Fruit fly (Drosophila melanogaster): Measurements from ENCODE around the gene Rab8.

The Rab8 gene

DNA sequence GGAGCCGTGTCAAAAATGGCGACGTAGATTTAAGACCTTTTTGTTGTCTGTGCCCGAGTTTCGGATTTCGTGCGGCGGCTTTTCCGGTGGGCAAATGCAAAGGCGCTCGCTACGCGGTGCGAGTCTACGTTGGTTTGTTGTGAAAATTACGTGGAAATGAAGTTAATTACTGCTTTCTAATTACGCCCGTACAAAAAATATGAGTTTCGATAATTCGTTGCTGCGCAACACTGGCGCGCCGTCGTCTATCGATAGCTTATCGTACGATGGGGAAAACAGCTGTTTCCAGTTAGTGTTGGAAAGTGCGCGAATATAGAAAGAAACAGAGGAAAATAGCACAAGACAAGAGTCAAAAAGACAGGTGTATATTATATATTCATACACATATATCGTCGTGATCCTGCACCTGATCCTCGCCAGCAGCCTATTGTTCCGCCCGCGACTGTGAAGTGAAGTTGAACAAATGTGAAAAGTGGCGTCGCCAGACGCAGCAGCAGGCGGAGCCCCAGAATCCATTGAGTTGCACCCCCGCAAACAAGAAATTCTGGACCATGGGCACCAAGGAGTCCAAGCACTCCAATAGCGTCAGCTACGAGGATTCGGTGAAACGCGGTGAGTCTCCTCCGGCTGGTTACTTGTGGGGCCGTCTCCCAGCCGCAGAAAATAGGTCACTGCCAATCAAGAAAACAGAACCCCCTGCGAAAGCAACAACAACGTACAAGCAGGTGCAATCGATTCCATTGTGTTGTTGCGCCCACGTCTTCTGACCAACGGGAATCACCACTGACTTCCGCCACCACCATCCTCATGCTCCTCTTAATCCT is at the start of gene Rab8, which contains the start of gene Usp32:
Rab8 (minus strand) TSS at position 236 of the 824 bp plus-strand sequence.
Usp32 (plus strand) TSS at position 297 of the 824 bp plus-strand sequence.
- peak; percentile 76 for TF ChIP-seq CG17801 (GFP tag; optimal IDR thresholded peaks at IDR 0.05; ENCODE audit: partially characterized antibody)

DNA sequence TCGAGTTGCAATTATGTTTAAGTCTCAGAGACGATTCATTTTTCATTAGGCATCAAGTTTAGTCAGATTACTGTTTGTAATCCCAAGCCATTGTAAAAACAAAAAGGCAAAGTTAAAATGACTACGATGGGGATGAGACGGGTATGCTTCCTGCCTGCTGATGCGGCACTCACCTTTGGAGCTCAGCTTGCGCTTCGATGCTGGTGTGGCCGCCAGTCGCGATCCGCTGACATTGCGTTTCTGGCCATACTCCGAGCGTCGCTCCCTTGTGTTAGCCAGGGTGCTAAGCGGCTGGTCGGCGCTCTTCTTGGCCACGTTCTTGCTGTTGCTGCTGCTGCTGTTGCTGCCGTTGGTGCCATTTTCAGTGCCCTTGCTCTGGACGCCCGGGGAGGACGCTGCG is 49.1 kb upstream of the Rab8 start:
- no peak for TF ChIP-seq CG17801 (GFP tag; optimal IDR thresholded peaks at IDR 0.05; ENCODE audit: partially characterized antibody)

DNA sequence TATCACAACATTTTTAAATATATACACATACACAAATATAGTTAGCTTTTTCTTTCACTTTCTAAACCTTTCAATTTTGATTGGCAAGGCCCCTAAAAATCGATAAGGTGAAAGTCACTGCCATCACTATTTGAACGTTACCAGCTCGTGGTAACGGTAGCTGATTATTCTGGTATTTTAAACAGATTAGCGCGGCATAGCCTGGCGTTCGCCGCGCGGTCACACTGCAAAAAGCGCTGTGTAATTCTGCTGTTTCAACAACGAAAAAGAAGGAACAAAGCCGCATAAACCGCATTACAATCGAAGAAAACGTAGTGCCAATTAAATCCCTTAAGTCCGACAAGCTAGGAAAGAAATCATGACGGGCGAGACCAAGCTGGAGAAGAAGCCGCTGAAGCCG is 44.0 kb upstream of the Rab8 start, which contains the start of gene Rpn1:
Rpn1 (plus strand) TSS at position 219 of the 400 bp plus-strand sequence.
- TF ChIP-seq CG17801 (GFP tag; optimal IDR thresholded peaks at IDR 0.05; ENCODE audit: partially characterized antibody): peak; percentile 47

DNA sequence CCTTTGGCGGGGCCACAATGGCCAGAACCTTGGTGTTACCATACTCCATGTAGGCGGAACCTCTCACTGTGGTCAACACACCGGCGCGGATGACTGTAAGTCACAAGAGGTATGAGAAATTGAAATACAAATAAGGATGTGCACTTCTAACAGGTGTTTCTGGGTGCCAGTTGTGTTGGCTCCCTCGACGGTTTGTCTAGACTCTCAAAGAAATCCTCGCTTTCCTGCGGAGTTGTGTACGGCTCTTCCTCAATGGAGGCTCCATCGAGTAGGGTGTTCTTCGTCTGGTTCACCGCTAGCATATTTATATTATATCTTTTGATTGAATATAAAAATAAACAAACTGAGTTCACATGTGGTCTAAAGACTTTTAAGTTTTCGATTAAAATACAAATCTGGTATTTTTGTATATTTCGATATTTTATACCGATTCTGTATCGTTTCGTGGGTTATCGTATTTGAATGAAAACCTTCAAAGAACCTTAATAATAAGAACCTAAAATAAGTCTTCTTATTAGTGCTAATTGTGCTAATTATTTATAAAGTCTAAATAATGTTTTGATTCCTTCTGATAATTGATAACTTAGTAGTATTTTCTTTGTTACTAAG is 42.6 kb upstream of the Rab8 start, which contains the start of gene Mtr3:
Mtr3 (minus strand) TSS at position 388 of the 609 bp plus-strand sequence.
- TF ChIP-seq CG17801 (GFP tag; optimal IDR thresholded peaks at IDR 0.05; ENCODE audit: partially characterized antibody): no peak

DNA sequence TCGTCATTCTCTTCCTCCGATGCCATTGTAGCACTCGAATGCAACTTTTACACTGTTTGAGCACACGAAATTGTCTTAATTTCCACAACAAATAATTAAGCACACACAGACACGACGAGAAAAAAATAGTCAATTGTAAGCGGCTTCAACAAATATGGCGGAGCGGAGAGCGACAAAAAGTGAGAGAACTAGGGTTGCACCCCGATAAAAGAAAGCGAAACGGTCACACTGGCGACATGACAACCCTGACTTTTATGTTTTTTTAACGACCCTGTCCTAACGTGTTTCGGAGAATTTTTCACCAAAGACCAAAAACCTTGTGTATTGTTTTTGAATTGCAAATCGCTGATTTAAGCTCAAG is 39.2 kb upstream of the Rab8 start, which contains the start of the genes Mi-2 and Prp3:
Mi-2 (minus strand) TSS at position 162 of the 361 bp plus-strand sequence.
Prp3 (plus strand) TSS at position 247 of the 361 bp plus-strand sequence.
- peak; percentile 46 for TF ChIP-seq CG17801 (GFP tag; optimal IDR thresholded peaks at IDR 0.05; ENCODE audit: partially characterized antibody)

DNA sequence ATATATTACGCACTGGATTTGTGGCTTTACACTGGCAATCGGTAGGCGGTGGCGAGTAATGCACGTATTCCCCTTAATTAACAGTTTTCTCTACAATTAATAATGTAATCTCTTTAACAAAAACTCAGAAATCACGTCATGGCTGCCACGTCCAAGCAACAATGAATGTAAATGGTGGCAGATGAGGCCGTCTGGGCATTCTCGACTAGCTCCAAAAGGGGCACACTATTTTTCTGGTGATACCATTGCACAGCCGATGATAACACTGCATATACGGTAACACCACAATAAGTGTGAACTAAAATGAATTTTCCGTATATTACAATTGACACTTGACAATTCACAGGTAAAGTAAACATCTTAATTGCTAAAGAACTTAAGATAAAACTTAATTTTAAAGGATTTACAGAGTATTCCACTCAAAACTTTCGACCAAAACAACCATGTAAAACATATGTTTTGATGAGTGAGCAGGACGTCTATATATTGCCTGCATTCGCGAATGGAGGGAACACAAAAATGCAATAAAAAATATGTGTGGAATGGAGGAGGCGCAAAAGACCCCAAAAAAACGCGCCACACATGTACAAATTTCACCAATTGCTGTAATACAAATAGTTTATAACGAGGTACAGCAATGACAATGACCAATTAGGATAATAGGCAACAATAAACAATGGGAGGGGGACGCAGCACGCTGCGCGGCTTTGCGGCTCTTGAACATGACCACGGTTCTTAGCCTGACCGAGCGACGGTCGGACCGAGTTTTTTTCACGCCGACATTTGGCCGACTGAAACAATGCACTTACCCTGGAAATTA is 38.6 kb upstream of the Rab8 start:
- TF ChIP-seq CG17801 (GFP tag; optimal IDR thresholded peaks at IDR 0.05; ENCODE audit: partially characterized antibody): no peak

DNA sequence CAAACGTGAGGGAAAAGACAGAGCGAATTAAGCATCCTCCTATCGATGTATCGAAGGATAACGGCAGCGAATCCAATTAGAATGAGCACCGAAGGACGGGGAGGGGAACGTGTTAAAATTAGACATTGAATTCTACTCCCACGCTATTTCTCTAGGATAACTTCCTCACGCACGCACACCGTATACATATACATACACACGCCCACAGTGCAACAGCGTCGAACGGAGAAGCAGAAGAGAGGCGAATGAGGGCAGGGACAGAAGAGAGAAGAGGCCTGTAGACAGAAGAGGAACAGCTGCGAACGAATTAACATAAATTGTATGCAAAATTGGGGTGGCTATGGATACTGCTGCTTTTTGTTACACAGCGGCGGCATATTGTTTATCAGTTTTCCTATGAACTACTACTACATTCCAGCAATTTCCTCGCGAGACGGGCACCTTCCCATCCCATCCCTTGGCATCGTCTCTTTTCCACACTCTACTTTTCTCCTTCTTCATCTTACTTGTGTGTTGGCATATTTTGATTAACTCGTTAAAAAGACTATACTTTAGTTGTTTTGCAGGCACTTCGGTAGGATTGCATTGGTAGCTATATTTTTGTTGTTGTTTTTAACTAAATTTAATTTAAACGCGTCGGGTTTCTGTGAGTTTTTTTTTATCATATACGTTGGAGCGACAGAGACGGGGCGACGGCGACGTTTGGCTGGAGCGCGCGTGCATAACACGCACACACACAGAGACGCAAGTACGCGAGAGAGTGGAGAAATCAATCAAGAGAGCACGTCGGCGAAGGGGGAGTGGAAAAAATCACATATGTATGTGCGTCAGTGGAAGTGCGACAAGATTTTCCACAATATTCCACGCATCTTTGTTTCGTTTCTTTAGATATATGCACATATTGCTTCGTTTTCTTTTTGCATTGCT is 37.6 kb upstream of the Rab8 start:
- no peak for TF ChIP-seq CG17801 (GFP tag; optimal IDR thresholded peaks at IDR 0.05; ENCODE audit: partially characterized antibody)

DNA sequence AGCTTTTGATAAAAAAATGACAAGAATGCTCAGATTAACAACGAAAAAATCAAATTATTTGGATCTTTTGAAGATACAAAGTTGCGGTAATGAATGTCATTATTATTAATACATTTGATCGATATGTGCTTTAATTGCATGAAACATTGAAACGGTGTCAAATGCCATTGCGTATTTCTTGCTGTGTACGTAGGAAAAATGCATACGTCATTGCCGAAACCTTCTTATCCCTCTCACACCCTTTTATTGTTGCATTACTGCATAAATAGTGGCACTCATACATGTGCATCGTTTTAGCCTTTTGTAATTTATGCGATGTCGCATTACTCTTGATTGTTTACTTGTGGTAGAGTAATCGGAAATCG is 36.8 kb upstream of the Rab8 start:
- no peak for TF ChIP-seq CG17801 (GFP tag; optimal IDR thresholded peaks at IDR 0.05; ENCODE audit: partially characterized antibody)

DNA sequence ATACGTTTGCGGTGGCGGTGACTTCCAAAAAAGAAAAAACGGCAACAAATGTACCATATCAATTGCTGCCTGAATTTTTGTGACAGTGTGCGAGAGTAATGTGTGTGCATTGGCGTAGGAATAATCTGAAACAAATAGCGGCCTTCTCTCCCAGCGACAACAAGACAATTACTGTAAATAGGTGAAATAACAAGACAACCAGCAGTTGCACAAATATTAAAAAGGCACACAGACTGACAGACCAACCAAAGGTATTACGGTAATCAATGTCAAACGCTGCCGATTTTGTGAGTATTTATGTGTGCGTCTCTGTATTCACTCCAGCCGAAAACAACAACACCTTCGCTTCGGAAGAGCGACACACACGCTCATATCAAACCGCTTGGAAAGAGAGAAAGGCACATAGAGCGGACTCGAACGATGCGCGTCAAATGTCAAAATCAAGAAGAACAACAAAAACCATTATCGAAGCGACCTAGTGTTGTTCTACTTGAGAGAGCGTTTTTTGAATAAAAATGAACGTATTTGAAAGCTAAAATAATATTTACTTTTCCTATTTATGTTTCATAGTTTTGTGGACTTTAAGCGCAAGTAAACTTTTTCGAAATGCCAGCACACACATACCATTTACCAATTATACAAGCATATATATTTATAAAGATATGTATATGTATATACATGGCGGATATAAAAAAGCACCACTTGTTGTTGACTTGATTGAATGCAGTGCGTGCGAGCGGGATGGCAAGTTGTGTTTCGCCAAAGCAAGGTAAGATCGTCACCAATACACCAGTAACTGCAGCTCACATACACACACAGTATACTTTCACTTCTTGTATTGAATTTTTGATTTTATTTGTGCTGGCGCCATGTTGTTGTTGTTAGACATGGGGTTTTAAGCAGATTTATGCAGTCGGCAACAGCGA is 36.2 kb upstream of the Rab8 start:
- no peak for TF ChIP-seq CG17801 (GFP tag; optimal IDR thresholded peaks at IDR 0.05; ENCODE audit: partially characterized antibody)

DNA sequence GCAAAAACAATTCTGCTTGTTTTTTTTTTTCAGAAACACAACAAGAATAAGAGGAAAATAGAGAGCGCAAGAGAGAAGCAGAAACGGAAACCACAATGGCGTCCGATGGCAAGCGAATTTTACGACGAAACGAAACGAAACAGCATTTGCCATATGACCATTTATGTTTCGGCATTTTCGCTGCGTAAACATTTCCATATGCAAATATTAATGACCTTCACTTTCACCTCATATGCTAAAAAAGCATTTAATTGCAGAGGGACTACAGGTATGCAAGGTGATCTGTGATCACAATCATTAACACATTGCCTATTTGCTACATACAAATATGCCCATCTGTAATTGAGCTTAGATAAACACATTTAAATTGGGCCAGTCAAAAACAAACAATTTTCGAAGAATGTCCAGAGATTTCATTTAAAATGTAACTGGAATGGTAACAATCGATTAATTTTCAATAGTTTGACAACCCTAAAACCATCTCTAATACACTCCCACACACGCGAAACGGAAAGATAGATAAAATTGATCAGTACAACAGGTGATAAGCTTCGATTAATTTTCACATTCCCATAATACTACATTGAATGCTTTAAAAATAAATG is 35.4 kb upstream of the Rab8 start:
- TF ChIP-seq CG17801 (GFP tag; optimal IDR thresholded peaks at IDR 0.05; ENCODE audit: partially characterized antibody): peak; percentile 59

DNA sequence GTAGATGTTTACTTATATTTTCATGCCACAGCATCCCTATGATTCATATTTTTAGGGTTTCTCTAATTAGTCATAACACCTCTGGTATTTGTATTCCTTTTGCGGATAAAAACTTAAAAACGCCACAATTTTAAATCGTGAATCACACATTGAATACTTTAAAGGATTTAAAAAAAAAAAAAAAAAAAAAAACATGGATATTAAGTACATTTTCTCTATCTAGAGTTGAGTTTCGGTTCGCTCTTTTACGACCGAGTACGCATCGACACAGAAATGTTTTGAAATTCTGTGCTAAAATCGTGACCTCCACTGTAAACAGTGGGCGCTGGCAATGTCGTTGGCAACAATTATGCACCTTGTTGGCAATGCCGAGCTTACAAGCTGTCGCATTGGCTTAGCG is 34.5 kb upstream of the Rab8 start:
- no peak for TF ChIP-seq CG17801 (GFP tag; optimal IDR thresholded peaks at IDR 0.05; ENCODE audit: partially characterized antibody)

DNA sequence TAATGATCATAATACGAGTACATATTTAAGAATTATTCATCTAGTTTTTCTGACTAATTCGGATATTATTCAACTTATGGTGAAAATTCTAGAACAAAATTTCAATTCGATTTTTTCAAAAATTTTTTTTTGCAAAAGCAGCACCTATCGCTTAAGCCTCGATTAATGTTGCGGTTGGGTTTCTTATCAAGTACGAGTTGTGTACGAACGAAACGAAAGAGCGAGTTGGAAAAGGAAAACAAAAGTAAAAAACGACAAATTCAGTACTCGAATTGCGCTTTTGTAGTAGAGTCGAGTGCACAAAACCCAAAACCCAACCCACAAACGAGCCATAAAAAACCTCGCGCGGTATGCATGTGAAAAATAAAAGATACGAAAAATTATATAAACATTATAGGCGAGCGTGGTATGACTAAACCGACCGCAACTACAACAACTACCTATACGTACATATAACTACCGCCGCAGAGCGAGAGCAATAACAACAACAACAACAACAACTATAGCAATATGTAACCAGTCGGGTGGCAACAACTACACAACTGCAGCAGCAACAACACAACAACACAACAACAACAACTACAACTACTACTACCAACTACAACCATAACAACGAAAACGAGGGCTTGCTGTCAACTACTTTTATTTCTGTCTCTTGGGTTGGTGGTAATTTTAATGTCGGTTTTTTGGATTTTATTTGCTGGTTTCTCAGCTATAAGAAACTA is 33.7 kb upstream of the Rab8 start:
- peak; percentile 25 for TF ChIP-seq CG17801 (GFP tag; optimal IDR thresholded peaks at IDR 0.05; ENCODE audit: partially characterized antibody)

All from ovary, adult (tissue).